Fruit fly (Drosophila melanogaster): ENCODE data around the gene Sfxn1-3.

Gene Sfxn1-3

DNA sequence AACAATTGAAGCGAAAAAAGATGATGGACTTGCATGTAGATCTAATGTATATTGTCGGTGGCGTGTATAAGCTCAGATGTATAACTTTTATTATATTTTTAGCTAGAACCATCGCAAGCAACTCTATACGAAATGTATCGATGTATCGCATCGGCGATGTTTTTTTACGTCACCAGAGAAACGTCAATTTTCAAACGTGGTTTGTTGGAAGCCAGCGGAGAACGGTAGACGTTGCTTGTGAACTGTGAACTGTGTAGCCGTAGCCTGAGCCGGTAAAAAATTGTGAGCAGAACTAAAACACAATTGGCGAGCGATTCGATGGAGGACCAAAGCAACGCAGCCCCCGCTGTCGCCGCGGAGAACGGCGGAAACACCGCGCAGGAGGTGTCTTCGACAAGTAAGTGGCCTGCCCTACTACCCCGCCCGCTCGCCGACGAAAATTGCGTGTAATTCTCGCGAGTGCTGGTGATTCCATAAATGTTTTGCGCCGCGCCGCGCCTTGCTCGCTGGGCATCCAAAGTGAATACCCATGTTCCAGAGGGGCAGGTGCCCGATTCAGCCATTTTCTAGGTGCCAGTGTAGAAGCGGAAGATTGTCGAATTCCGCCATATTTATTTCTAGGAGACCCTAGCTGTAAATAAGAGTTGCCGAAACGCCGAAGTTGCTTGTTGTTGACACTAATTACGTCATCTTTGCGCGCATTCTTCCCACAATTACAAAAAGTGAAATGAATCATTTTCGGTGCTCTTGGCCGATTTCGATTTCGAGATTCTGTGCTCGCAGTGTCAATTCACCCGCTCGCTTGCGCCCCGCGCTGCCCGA lies 24.7 kb downstream of the Sfxn1-3 start, which contains the start of gene lost (continued):
- TF ChIP-seq CG14441 (GFP tag; IDR thresholded peaks at IDR 0.05) (0 out of 2 replicates have a peak, but pooled peaks have one; percentile 8), wdn (GFP tag; IDR thresholded peaks at IDR 0.05) (peak; percentile 17; the same call in 1 of the 2 replicates), Lpt (GFP tag; optimal IDR thresholded peaks at IDR 0.05) (no peak), Dek (tag; optimal IDR thresholded peaks at IDR 0.05) (peak; percentile 34), CG32772 (GFP tag; IDR thresholded peaks at IDR 0.05) (0 out of 2 replicates have a peak, but pooled peaks have one; percentile 18), Scr (GFP tag; IDR thresholded peaks at IDR 0.05; ENCODE audit: partially characterized antibody) (peak; percentile 98), kni (GFP tag; optimal IDR thresholded peaks at IDR 0.05) (no peak), CG42726 (GFP tag; IDR thresholded peaks at IDR 0.05; ENCODE audit: partially characterized antibody) (peak; percentile 99), sens (GFP tag) (peak; percentile 84), CG2199 (GFP tag; IDR thresholded peaks at IDR 0.05) (peak; percentile 73; the same call in 1 of the 3 replicates), CG18599 (GFP tag; optimal IDR thresholded peaks at IDR 0.05) (peak; percentile 15), CG10959 (GFP tag; IDR thresholded peaks at IDR 0.05) (no peak), Gsc (GFP tag; IDR thresholded peaks at IDR 0.05) (no peak), CG12744 (GFP tag; optimal IDR thresholded peaks at IDR 0.05) (no peak), trem (tag; optimal IDR thresholded peaks at IDR 0.05) (peak; percentile 66), ato (GFP tag; IDR thresholded peaks at IDR 0.05; ENCODE audit: partially characterized antibody) (peak; percentile 96), CG1602 (GFP tag; optimal IDR thresholded peaks at IDR 0.05) (no peak), lilli (GFP tag; optimal IDR thresholded peaks at IDR 0.05) (peak; percentile 36), CG8765 (GFP tag; IDR thresholded peaks at IDR 0.05) (no peak), C15 (GFP tag; IDR thresholded peaks at IDR 0.05) (no peak), Abd-B (GFP tag; optimal IDR thresholded peaks at IDR 0.05) (peak; percentile 50), CG30020 (tag; optimal IDR thresholded peaks at IDR 0.05) (peak; percentile 93), tap (tag; optimal IDR thresholded peaks at IDR 0.05) (peak; percentile 9), CG7271 (tag; optimal IDR thresholded peaks at IDR 0.05) (peak; percentile 28), Awh (GFP tag; IDR thresholded peaks at IDR 0.05) (no peak), Taf1 (GFP tag; IDR thresholded peaks at IDR 0.05) (no peak), CG16813 (GFP tag; IDR thresholded peaks at IDR 0.05; ENCODE audit: partially characterized antibody) (peak; percentile 98), ems (GFP tag; optimal IDR thresholded peaks at IDR 0.05) (peak; percentile 8), lov (optimal IDR thresholded peaks at IDR 0.05) (no peak), lov (GFP tag; IDR thresholded peaks at IDR 0.05) (no peak), CG11398 (GFP tag; optimal IDR thresholded peaks at IDR 0.05) (no peak)

- TF ChIP-seq CG17829 (tag; optimal IDR thresholded peaks at IDR 0.05), result no peak
- TF ChIP-seq CG2199 (GFP tag; IDR thresholded peaks at IDR 0.05), result 0 out of 3 replicates have a peak, but pooled peaks have one; percentile 58
- no peak for TF ChIP-seq CG7786 (GFP tag; optimal IDR thresholded peaks at IDR 0.05)
- no peak for TF ChIP-seq Hsf (GFP tag; optimal IDR thresholded peaks at IDR 0.05)
- no peak for TF ChIP-seq CG6689 (GFP tag; IDR thresholded peaks at IDR 0.05)
- TF ChIP-seq NC2α (GFP tag; optimal IDR thresholded peaks at IDR 0.05), result no peak
- TF ChIP-seq Dref (GFP tag; IDR thresholded peaks at IDR 0.05), result no peak
- no peak for TF ChIP-seq CG4328 (GFP tag; optimal IDR thresholded peaks at IDR 0.05)
- TF ChIP-seq CG32767 (GFP tag; IDR thresholded peaks at IDR 0.05), result no peak
- no peak for TF ChIP-seq luna (GFP tag; optimal IDR thresholded peaks at IDR 0.05)
- TF ChIP-seq CG2120 (GFP tag; optimal IDR thresholded peaks at IDR 0.05), result peak; percentile 41
- TF ChIP-seq yki (optimal IDR thresholded peaks at IDR 0.05), result no peak
- no peak for TF ChIP-seq CG1602 (GFP tag; optimal IDR thresholded peaks at IDR 0.05)
- TF ChIP-seq ab (GFP tag; optimal IDR thresholded peaks at IDR 0.05), result no peak
- no peak for TF ChIP-seq toy (GFP tag; IDR thresholded peaks at IDR 0.05)
- no peak for TF ChIP-seq Sin3A (optimal IDR thresholded peaks at IDR 0.05)
- TF ChIP-seq CG18011 (GFP tag; optimal IDR thresholded peaks at IDR 0.05), result no peak
- TF ChIP-seq lilli (GFP tag; optimal IDR thresholded peaks at IDR 0.05), result peak; percentile 6
- TF ChIP-seq chm (GFP tag; IDR thresholded peaks at IDR 0.05), result peak; percentile 28; the same call in 1 of the 2 replicates
- TF ChIP-seq CG4282 (GFP tag; optimal IDR thresholded peaks at IDR 0.05), result no peak
- TF ChIP-seq CG10543 (GFP tag; optimal IDR thresholded peaks at IDR 0.05), result peak; percentile 35
- TF ChIP-seq CG16815 (GFP tag; optimal IDR thresholded peaks at IDR 0.05), result no peak
Observed at dm6 chr3R:4403706-4404392, 25.4 kb downstream of the Sfxn1-3 start.
